Fruit fly (Drosophila melanogaster): ENCODE results near the gene RpL24.

Gene RpL24

dm6 chr2L:13354580-13355347 is 40.2 kb downstream of the RpL24 start, which contains the start of gene CG9395:
Gene CG9395, minus strand, starts transcription at chr2L:13355073.
- no peak for TF ChIP-seq ttk (optimal IDR thresholded peaks at IDR 0.05)
- no peak for TF ChIP-seq insv (optimal IDR thresholded peaks at IDR 0.05)
- TF ChIP-seq psq (optimal IDR thresholded peaks at IDR 0.05): no peak
- TF ChIP-seq Myc (optimal IDR thresholded peaks at IDR 0.05): no peak
- TF ChIP-seq Sin3A (optimal IDR thresholded peaks at IDR 0.05): no peak
- TF ChIP-seq h (optimal IDR thresholded peaks at IDR 0.05): no peak

dm6 chr2L:13349237-13349902 is 45.6 kb downstream of the RpL24 start:
- TF ChIP-seq insv (optimal IDR thresholded peaks at IDR 0.05) (no peak), psq (optimal IDR thresholded peaks at IDR 0.05) (no peak), ttk (optimal IDR thresholded peaks at IDR 0.05) (no peak), h (optimal IDR thresholded peaks at IDR 0.05) (no peak), Sin3A (optimal IDR thresholded peaks at IDR 0.05) (no peak), Myc (optimal IDR thresholded peaks at IDR 0.05) (no peak)

dm6 chr2L:13347473-13347872 is 47.5 kb downstream of the RpL24 start, which contains the start of gene CG16826:
Gene CG16826, plus strand, starts transcription at chr2L:13347773.
- TF ChIP-seq Sin3A (optimal IDR thresholded peaks at IDR 0.05) (no peak), psq (optimal IDR thresholded peaks at IDR 0.05) (no peak), Myc (optimal IDR thresholded peaks at IDR 0.05) (no peak), h (optimal IDR thresholded peaks at IDR 0.05) (no peak)

All from Kc167 (cell line).